Worm (Caenorhabditis elegans) whole organism, late embryonic: ENCODE data around the gene T13A10.64.
"Not testable (repeated sequence)": the region's sequence is repeated elsewhere in the genome, so short reads cannot be mapped to it uniquely, and the experiment has no call there.

Source experiments
- C08G9.2 ChIP-seq: sonication (generic microtip); optimal IDR thresholded peaks from 2 replicates; lab custom pipeline; 2016; ENCODE audit warnings: mild to moderate bottlenecking, missing genetic modification characterization, moderate library complexity, missing compliant biosample characterization
- K02D7.2 ChIP-seq: sonication (generic microtip); optimal IDR thresholded peaks from 2 replicates; lab custom pipeline; 2017; ENCODE audit warnings: mild to moderate bottlenecking, missing genetic modification characterization, missing compliant biosample characterization
- K09A11.1 ChIP-seq: sonication (generic microtip); optimal IDR thresholded peaks from 2 replicates; lab custom pipeline; 2017; ENCODE audit warnings: antibody characterized with exemption, mild to moderate bottlenecking, missing genetic modification characterization, missing compliant biosample characterization; ENCODE audit not compliant: insufficient read depth
- T23F11.4 ChIP-seq: fragments of 200-800 bp; sonication (Bioruptor generic); optimal IDR thresholded peaks from 2 replicates; lab custom pipeline; 2018; ENCODE audit warnings: mild to moderate bottlenecking, missing genetic modification characterization, missing compliant biosample characterization
- Y22D7AL.16 ChIP-seq: sonication (generic microtip); optimal IDR thresholded peaks from 2 replicates; lab custom pipeline; 2016; ENCODE audit warnings: missing genetic modification characterization, missing compliant biosample characterization
- ahr-1 ChIP-seq: sonication (generic microtip); optimal IDR thresholded peaks from 2 replicates; lab custom pipeline; 2016; ENCODE audit warnings: missing genetic modification characterization, missing compliant biosample characterization
- ama-1 ChIP-seq: fragments of 150-350 bp; optimal IDR thresholded peaks from 2 replicates; lab custom pipeline; 2014
- ceh-19 ChIP-seq: fragments of 200-800 bp; sonication (Bioruptor generic); optimal IDR thresholded peaks from 2 replicates; lab custom pipeline; 2018; ENCODE audit warnings: mild to moderate bottlenecking, missing genetic modification characterization, missing compliant biosample characterization
- ceh-2 ChIP-seq: sonication (generic microtip); optimal IDR thresholded peaks from 2 replicates; lab custom pipeline; 2016; ENCODE audit warnings: missing genotype, missing genetic modification characterization, missing compliant biosample characterization
- ceh-22 ChIP-seq: sonication (generic microtip); optimal IDR thresholded peaks from 2 replicates; lab custom pipeline; 2017; ENCODE audit warnings: missing biosample characterization, missing genetic modification characterization
- ceh-48 ChIP-seq: sonication (generic microtip); optimal IDR thresholded peaks from 2 replicates; lab custom pipeline; 2016; ENCODE audit warnings: missing genetic modification characterization, inconsistent platforms, missing compliant biosample characterization
- ceh-6 ChIP-seq: fragments of 200-800 bp; sonication (Bioruptor generic); optimal IDR thresholded peaks from 2 replicates; lab custom pipeline; 2018; ENCODE audit warnings: mild to moderate bottlenecking, missing genetic modification characterization, missing compliant biosample characterization
- ceh-9 ChIP-seq: sonication (generic microtip); optimal IDR thresholded peaks from 2 replicates; lab custom pipeline; 2016; ENCODE audit warnings: mild to moderate bottlenecking, missing genetic modification characterization, inconsistent platforms, missing compliant biosample characterization
- che-1 ChIP-seq: sonication (generic microtip); optimal IDR thresholded peaks from 2 replicates; lab custom pipeline; 2016; ENCODE audit warnings: mild to moderate bottlenecking, missing genetic modification characterization, missing compliant biosample characterization
- dmd-4 ChIP-seq: sonication (generic microtip); optimal IDR thresholded peaks from 2 replicates; lab custom pipeline; 2016; ENCODE audit warnings: borderline replicate concordance, missing genetic modification characterization, missing compliant biosample characterization
- elt-2 ChIP-seq: sonication (generic microtip); optimal IDR thresholded peaks from 2 replicates; lab custom pipeline; 2016; ENCODE audit warnings: missing genetic modification reagents, missing genetic modification characterization, missing compliant biosample characterization
- elt-4 ChIP-seq: sonication (generic microtip); optimal IDR thresholded peaks from 2 replicates; lab custom pipeline; 2016; ENCODE audit warnings: missing genetic modification characterization, missing compliant biosample characterization
- ets-4 ChIP-seq: sonication (generic microtip); optimal IDR thresholded peaks from 2 replicates; lab custom pipeline; 2016; ENCODE audit warnings: missing genetic modification characterization, missing compliant biosample characterization
- fax-1 ChIP-seq: sonication (generic microtip); optimal IDR thresholded peaks from 2 replicates; lab custom pipeline; 2016; ENCODE audit warnings: missing genotype, missing genetic modification characterization, missing compliant biosample characterization
- fkh-10 ChIP-seq: fragments of 150-350 bp; optimal IDR thresholded peaks from 2 replicates; lab custom pipeline; 2014; ENCODE audit warnings: missing biosample characterization, missing genetic modification reagents, missing genetic modification characterization
- fkh-6 ChIP-seq: sonication (generic microtip); optimal IDR thresholded peaks from 2 replicates; lab custom pipeline; 2016; ENCODE audit warnings: missing genetic modification characterization, missing compliant biosample characterization
- gmeb-2 ChIP-seq: sonication (generic microtip); optimal IDR thresholded peaks from 2 replicates; lab custom pipeline; 2016; ENCODE audit warnings: missing genetic modification characterization, inconsistent platforms, missing compliant biosample characterization
- hlh-15 ChIP-seq: sonication (generic microtip); optimal IDR thresholded peaks from 2 replicates; lab custom pipeline; 2016; ENCODE audit warnings: missing genetic modification characterization, missing compliant biosample characterization
- hlh-6 ChIP-seq: sonication (generic microtip); optimal IDR thresholded peaks from 2 replicates; lab custom pipeline; 2016; ENCODE audit warnings: missing genotype, missing genetic modification characterization, missing compliant biosample characterization
- hlh-8 ChIP-seq: sonication (generic microtip); optimal IDR thresholded peaks from 2 replicates; lab custom pipeline; 2016; ENCODE audit warnings: missing genotype, missing genetic modification characterization, missing compliant biosample characterization
- mec-3 ChIP-seq: sonication (generic microtip); optimal IDR thresholded peaks from 2 replicates; lab custom pipeline; 2016; ENCODE audit warnings: borderline replicate concordance, missing genetic modification characterization, missing compliant biosample characterization
- nhr-232 ChIP-seq: sonication (generic microtip); optimal IDR thresholded peaks from 2 replicates; lab custom pipeline; 2016; ENCODE audit warnings: missing genetic modification characterization, missing compliant biosample characterization
- odd-2 ChIP-seq: sonication (generic microtip); optimal IDR thresholded peaks from 2 replicates; lab custom pipeline; 2017; ENCODE audit warnings: antibody characterized with exemption, mild to moderate bottlenecking, missing genetic modification characterization, missing compliant biosample characterization
- pat-9 ChIP-seq: fragments of 200-800 bp; sonication (Bioruptor generic); optimal IDR thresholded peaks from 2 replicates; lab custom pipeline; 2018; ENCODE audit warnings: mild to moderate bottlenecking, missing genetic modification characterization, moderate library complexity, missing compliant biosample characterization
- pha-4 ChIP-seq: fragments of 150-350 bp; optimal IDR thresholded peaks from 2 replicates; lab custom pipeline; 2018; ENCODE audit warnings: missing biosample characterization, missing genetic modification reagents, missing genetic modification characterization
- ref-2 ChIP-seq: sonication (generic microtip); optimal IDR thresholded peaks from 2 replicates; lab custom pipeline; 2016; ENCODE audit warnings: missing genetic modification characterization, missing compliant biosample characterization
- rnt-1 ChIP-seq: sonication (generic microtip); optimal IDR thresholded peaks from 2 replicates; lab custom pipeline; 2016; ENCODE audit warnings: missing genetic modification characterization, missing compliant biosample characterization
- sdc-2 ChIP-seq: sonication (generic microtip); optimal IDR thresholded peaks from 2 replicates; lab custom pipeline; 2016; ENCODE audit warnings: missing genotype, missing genetic modification characterization, missing compliant biosample characterization
- syd-9 ChIP-seq: sonication (generic microtip); optimal IDR thresholded peaks from 2 replicates; lab custom pipeline; 2016; ENCODE audit warnings: mild to moderate bottlenecking, missing genetic modification characterization, moderate library complexity, missing compliant biosample characterization
- ttx-3 ChIP-seq: sonication (generic microtip); optimal IDR thresholded peaks from 2 replicates; lab custom pipeline; 2016; ENCODE audit warnings: missing genetic modification reagents, missing genetic modification characterization, missing compliant biosample characterization
- unc-3 ChIP-seq, 2 experiments: fragments of 200-800 bp in 1 of 2; sonication (Bioruptor generic) in 1 of 2; sonication (generic microtip) in 1 of 2; conservative IDR thresholded peaks in 1 of 2; optimal IDR thresholded peaks in 1 of 2; 2 replicates each; pipeline versions ENCODE4 v1.3.6 to Lab custom; 2016 to 2022; ENCODE audit warnings: missing compliant biosample characterization in 2 of 2, missing genetic modification characterization in 2 of 2, missing genetic modification reagents in 1 of 2
- ztf-16 ChIP-seq: sonication (generic microtip); optimal IDR thresholded peaks from 2 replicates; lab custom pipeline; 2017; ENCODE audit warnings: missing genetic modification characterization, missing compliant biosample characterization

T13A10.64 gene

ce11 chrIV:6253000-6253399 lies 1.7 kb upstream of the T13A10.64 start, which contains the start of gene T13A10.2:
Gene T13A10.2, plus strand, starts transcription at chrIV:6253300.
- TF ChIP-seq Y22D7AL.16, ceh-48, hlh-6 (tag; lab: Kevin White, UChicago): not testable (repeated sequence)

- no peak for TF ChIP-seq fkh-10
- TF ChIP-seq che-1: no peak
- TF ChIP-seq hlh-15 (tag; lab: Kevin White, UChicago): no peak
- no peak for TF ChIP-seq odd-2 (tag; lab: Kevin White, UChicago)
- TF ChIP-seq rnt-1 (tag; lab: Kevin White, UChicago): no peak
- TF ChIP-seq ceh-22 (tag; lab: Kevin White, UChicago): no peak
- no peak for TF ChIP-seq syd-9 (tag; lab: Kevin White, UChicago)
- no peak for TF ChIP-seq ets-4 (tag; lab: Kevin White, UChicago)
- TF ChIP-seq ttx-3 (tag; lab: Kevin White, UChicago): no peak
- TF ChIP-seq fkh-6: no peak
- TF ChIP-seq ahr-1 (tag; lab: Kevin White, UChicago): no peak
- TF ChIP-seq ref-2 (tag; lab: Kevin White, UChicago): no peak
- TF ChIP-seq, all 69 proteins: peak for 0
These were observed 4.2 kb downstream of the T13A10.64 start for ce11 chrIV:6258967-6259366.

ce11 chrIV:6259732-6260131 lies 5.0 kb downstream of the T13A10.64 start, which contains the start of gene nlp-16:
Gene nlp-16, minus strand, starts transcription at chrIV:6259832.
- no peak for TF ChIP-seq gmeb-2 (tag; lab: Kevin White, UChicago)
- TF ChIP-seq ztf-16 (tag; lab: Kevin White, UChicago): no peak
- TF ChIP-seq ceh-9 (tag; lab: Kevin White, UChicago): no peak

ce11 chrIV:6263244-6263643 lies 8.5 kb downstream of the T13A10.64 start, which contains the start of gene srv-28:
Gene srv-28, minus strand, starts transcription at chrIV:6263344.
- TF ChIP-seq K09A11.1 (tag; lab: Kevin White, UChicago): no peak
- TF ChIP-seq T23F11.4 (GFP tag; lab: Kevin White, UChicago): no peak
- no peak for TF ChIP-seq sdc-2 (tag; lab: Kevin White, UChicago)
- no peak for TF ChIP-seq K02D7.2 (tag; lab: Kevin White, UChicago)
- no peak for TF ChIP-seq ceh-2 (tag; lab: Kevin White, UChicago)
- no peak for TF ChIP-seq nhr-232 (tag; lab: Kevin White, UChicago)
- TF ChIP-seq gmeb-2 (tag; lab: Kevin White, UChicago): no peak
- no peak for TF ChIP-seq fax-1 (tag; lab: Kevin White, UChicago)
- no peak for TF ChIP-seq ama-1 (lab: Kevin White, UChicago)
- no peak for TF ChIP-seq ceh-6

- TF ChIP-seq C08G9.2 (tag; lab: Kevin White, UChicago) (no peak), K09A11.1 (tag; lab: Kevin White, UChicago) (no peak), ceh-48 (tag; lab: Kevin White, UChicago) (no peak), syd-9 (tag; lab: Kevin White, UChicago) (no peak), hlh-8 (tag; lab: Kevin White, UChicago) (no peak), ztf-16 (tag; lab: Kevin White, UChicago) (no peak), ets-4 (tag; lab: Kevin White, UChicago) (no peak), ceh-19 (GFP tag; lab: Kevin White, UChicago) (no peak), dmd-4 (no peak), K02D7.2 (tag; lab: Kevin White, UChicago) (no peak), pha-4 (tag; lab: Kevin White, UChicago) (no peak), elt-2 (tag; lab: Kevin White, UChicago) (no peak), unc-3 (GFP tag; conservative IDR thresholded peaks at IDR 0.05; lab: Robert Waterston, UW) (no peak), unc-3 (tag; optimal IDR thresholded peaks at IDR 0.05; lab: Kevin White, UChicago) (no peak), nhr-232 (tag; lab: Kevin White, UChicago) (no peak), elt-4 (tag; lab: Kevin White, UChicago) (no peak), ceh-22 (tag; lab: Kevin White, UChicago) (no peak), pat-9 (tag; lab: Kevin White, UChicago) (no peak), mec-3 (tag; lab: Kevin White, UChicago) (no peak)
These were observed 11.8 kb downstream of the T13A10.64 start, which contains the start of gene srv-29 for ce11 chrIV:6266499-6266898. Gene srv-29, minus strand, starts transcription at chrIV:6266599.
